Fruit fly (Drosophila melanogaster): ENCODE results near the gene Pgant5.

Gene Pgant5

dm6 chr2L:5096761-5097160, 3.4 kb upstream of the Pgant5 start (continued):
- TF ChIP-seq cwo (GFP tag; optimal IDR thresholded peaks at IDR 0.05) = peak; percentile 39
- TF ChIP-seq CG16813 (GFP tag; IDR thresholded peaks at IDR 0.05; ENCODE audit: partially characterized antibody) = no peak
- 0 out of 2 replicates have a peak, but pooled peaks have one; percentile 41 for TF ChIP-seq CG16779 (GFP tag; IDR thresholded peaks at IDR 0.05)
- no peak for TF ChIP-seq Elba2 (GFP tag; optimal IDR thresholded peaks at IDR 0.05)
- TF ChIP-seq CG3995 (GFP tag; optimal IDR thresholded peaks at IDR 0.05) = no peak
- peak; percentile 12 for TF ChIP-seq CG11504 (tag; optimal IDR thresholded peaks at IDR 0.05)
- no peak for TF ChIP-seq CG14667 (GFP tag; IDR thresholded peaks at IDR 0.05)
- 0 out of 2 replicates have a peak, but pooled peaks have one; percentile 18 for TF ChIP-seq sisA (GFP tag; IDR thresholded peaks at IDR 0.05)
- no peak for TF ChIP-seq CG13624 (GFP tag; optimal IDR thresholded peaks at IDR 0.05)
- no peak for TF ChIP-seq CG33213 (GFP tag; optimal IDR thresholded peaks at IDR 0.05)
- no peak for TF ChIP-seq ham (GFP tag; IDR thresholded peaks at IDR 0.05)
- no peak for TF ChIP-seq CG3163 (GFP tag; optimal IDR thresholded peaks at IDR 0.05)
- peak; percentile 65 for TF ChIP-seq schlank (tag; optimal IDR thresholded peaks at IDR 0.05)
- TF ChIP-seq zen (tag; optimal IDR thresholded peaks at IDR 0.05) = no peak
- 0 out of 2 replicates have a peak, but pooled peaks have one; percentile 27 for TF ChIP-seq sob (GFP tag; IDR thresholded peaks at IDR 0.05)
- TF ChIP-seq vvl (GFP tag; IDR thresholded peaks at IDR 0.05) = peak; percentile 33; the same call in 1 of the 2 replicates
- no peak for TF ChIP-seq so (GFP tag; IDR thresholded peaks at IDR 0.05)
- peak; percentile 23 for TF ChIP-seq ATbp (GFP tag; optimal IDR thresholded peaks at IDR 0.05)
- TF ChIP-seq Dip2 (GFP tag; IDR thresholded peaks at IDR 0.05) = no peak
- peak; percentile 58 for TF ChIP-seq BtbVII (GFP tag; optimal IDR thresholded peaks at IDR 0.05)
- TF ChIP-seq CG10274 (GFP tag; optimal IDR thresholded peaks at IDR 0.05) = no peak
- TF ChIP-seq CG10543 (GFP tag; optimal IDR thresholded peaks at IDR 0.05) = peak; percentile 56
- TF ChIP-seq Fer3 (tag; optimal IDR thresholded peaks at IDR 0.05) = peak; percentile 15
- peak; percentile 87 for TF ChIP-seq ewg (GFP tag; optimal IDR thresholded peaks at IDR 0.05)
- TF ChIP-seq Ptx1 (GFP tag; IDR thresholded peaks at IDR 0.05) = no peak
- no peak for TF ChIP-seq CG7963 (GFP tag; IDR thresholded peaks at IDR 0.05; ENCODE audit: partially characterized antibody)
- TF ChIP-seq Tbp (GFP tag; optimal IDR thresholded peaks at IDR 0.05) = no peak
- no peak for TF ChIP-seq cad (GFP tag; optimal IDR thresholded peaks at IDR 0.05)
- TF ChIP-seq nom (GFP tag; optimal IDR thresholded peaks at IDR 0.05) = peak; percentile 55
- TF ChIP-seq CG13424 (tag; optimal IDR thresholded peaks at IDR 0.05) = no peak
- no peak for TF ChIP-seq sens-2 (GFP tag; IDR thresholded peaks at IDR 0.05)
- TF ChIP-seq sna (GFP tag; IDR thresholded peaks at IDR 0.05; ENCODE audit: partially characterized antibody) = no peak
- peak; percentile 14 for TF ChIP-seq Asciz (GFP tag; optimal IDR thresholded peaks at IDR 0.05)
- no peak for TF ChIP-seq zen2 (GFP tag; IDR thresholded peaks at IDR 0.05; ENCODE audit: partially characterized antibody)
- TF ChIP-seq Fer1 (GFP tag; optimal IDR thresholded peaks at IDR 0.05) = peak; percentile 86
- TF ChIP-seq yki (optimal IDR thresholded peaks at IDR 0.05) = no peak
- no peak for TF ChIP-seq CG10267 (tag; optimal IDR thresholded peaks at IDR 0.05)
- no peak for TF ChIP-seq kay (GFP tag; optimal IDR thresholded peaks at IDR 0.05)
- peak; percentile 55 for TF ChIP-seq Hmr (GFP tag; optimal IDR thresholded peaks at IDR 0.05)
- peak; percentile 27; the same call in 1 of the 3 replicates for TF ChIP-seq Dbx (GFP tag; IDR thresholded peaks at IDR 0.05)
- peak; percentile 85 for TF ChIP-seq CG6765 (GFP tag; optimal IDR thresholded peaks at IDR 0.05)
- peak; percentile 13 for TF ChIP-seq fd64A (GFP tag; optimal IDR thresholded peaks at IDR 0.05)
- TF ChIP-seq en (GFP tag; optimal IDR thresholded peaks at IDR 0.05) = no peak
- TF ChIP-seq Rfx (GFP tag; IDR thresholded peaks at IDR 0.05) = 0 out of 2 replicates have a peak, but pooled peaks have one; percentile 29
- peak; percentile 81 for TF ChIP-seq CG6854 (GFP tag; optimal IDR thresholded peaks at IDR 0.05)
- TF ChIP-seq kah (GFP tag; optimal IDR thresholded peaks at IDR 0.05) = peak; percentile 41
- no peak for TF ChIP-seq CG1602 (GFP tag; optimal IDR thresholded peaks at IDR 0.05)
- no peak for TF ChIP-seq Hmx (GFP tag; optimal IDR thresholded peaks at IDR 0.05)
- TF ChIP-seq Drgx (GFP tag; IDR thresholded peaks at IDR 0.05) = no peak
- TF ChIP-seq da (GFP tag; optimal IDR thresholded peaks at IDR 0.05) = no peak
- no peak for TF ChIP-seq Xbp1 (GFP tag; optimal IDR thresholded peaks at IDR 0.05)
